Fruit fly (Drosophila melanogaster) whole organism, prepupa: ENCODE results near the gene Targ3.

Source experiments
- Blimp-1 ChIP-seq: fragments of 200-800 bp; sonication (Bioruptor generic); optimal IDR thresholded peaks from 3 replicates; lab custom pipeline; 2017; ENCODE audit warnings: missing biosample characterization, missing genetic modification characterization, mild to moderate bottlenecking, moderate library complexity, missing genetic modification reagents
- CG10669 ChIP-seq: fragments of 200-800 bp; sonication (Bioruptor generic); optimal IDR thresholded peaks from 3 replicates; lab custom pipeline; 2018; ENCODE audit warnings: missing biosample characterization, mild to moderate bottlenecking, missing genetic modification characterization, moderate library complexity
- CG11294 ChIP-seq: fragments of 200-800 bp; sonication (Bioruptor generic); IDR thresholded peaks from 2 replicates; pipeline ENCODE4 v1.3.6; 2022; ENCODE audit warnings: missing biosample characterization, missing genetic modification characterization
- CG11762 ChIP-seq: fragments of 200-800 bp; sonication (Bioruptor generic); optimal IDR thresholded peaks from 3 replicates; lab custom pipeline; 2016; ENCODE audit warnings: missing biosample characterization, missing genetic modification characterization; ENCODE audit not compliant: insufficient read depth
- CG11902 ChIP-seq: fragments of 200-800 bp; sonication (Bioruptor generic); optimal IDR thresholded peaks from 3 replicates; lab custom pipeline; 2016; ENCODE audit warnings: missing biosample characterization, missing genetic modification characterization
- CG15336 ChIP-seq: fragments of 200-800 bp; sonication (Bioruptor generic); IDR thresholded peaks from 2 replicates; pipeline ENCODE4 v1.3.6; 2022; ENCODE audit warnings: missing biosample characterization, missing genetic modification characterization
- CG1621 ChIP-seq: fragments of 200-800 bp; sonication (Bioruptor generic); optimal IDR thresholded peaks from 3 replicates; lab custom pipeline; 2018; ENCODE audit warnings: missing biosample characterization, mild to moderate bottlenecking, missing genetic modification characterization
- CG16779 ChIP-seq: fragments of 200-800 bp; sonication (Bioruptor generic); optimal IDR thresholded peaks from 3 replicates; lab custom pipeline; 2017; ENCODE audit warnings: missing biosample characterization, mild to moderate bottlenecking, missing genetic modification characterization
- CG3032 ChIP-seq: fragments of 200-800 bp; optimal IDR thresholded peaks from 2 replicates; lab custom pipeline; 2019; ENCODE audit warnings: missing biosample characterization, mild to moderate bottlenecking, missing genetic modification characterization, moderate library complexity
- CG34406 ChIP-seq: fragments of 200-800 bp; sonication (Bioruptor generic); optimal IDR thresholded peaks from 3 replicates; lab custom pipeline; 2016; ENCODE audit warnings: missing biosample characterization, missing genetic modification characterization
- CG3919 ChIP-seq: fragments of 200-800 bp; sonication (Bioruptor generic); optimal IDR thresholded peaks from 3 replicates; lab custom pipeline; 2016; ENCODE audit warnings: missing biosample characterization, missing genetic modification characterization
- CG4318 ChIP-seq: fragments of 200-800 bp; sonication (Bioruptor generic); optimal IDR thresholded peaks from 3 replicates; lab custom pipeline; 2017; ENCODE audit warnings: missing biosample characterization, mild to moderate bottlenecking, missing genetic modification characterization
- CG6163 ChIP-seq: fragments of 200-800 bp; sonication (Bioruptor generic); IDR thresholded peaks from 3 replicates; pipeline ENCODE4 v1.3.6; 2022; ENCODE audit warnings: missing biosample characterization, missing genetic modification characterization
- CG6276 ChIP-seq: fragments of 200-800 bp; sonication (Bioruptor generic); optimal IDR thresholded peaks from 2 replicates; lab custom pipeline; 2017; ENCODE audit warnings: missing biosample characterization, mild to moderate bottlenecking, missing genetic modification characterization
- CG6792 ChIP-seq: fragments of 200-800 bp; sonication (Bioruptor generic); optimal IDR thresholded peaks from 3 replicates; lab custom pipeline; 2016; ENCODE audit warnings: missing biosample characterization, missing genetic modification characterization
- CG6808 ChIP-seq: fragments of 200-800 bp; sonication (Bioruptor generic); optimal IDR thresholded peaks from 3 replicates; lab custom pipeline; 2017; ENCODE audit warnings: missing biosample characterization, missing genetic modification characterization, mild to moderate bottlenecking, moderate library complexity, missing genetic modification reagents
- CG6854 ChIP-seq: fragments of 200-800 bp; sonication (Bioruptor generic); optimal IDR thresholded peaks from 2 replicates; lab custom pipeline; 2017; ENCODE audit warnings: missing biosample characterization, mild to moderate bottlenecking, missing genetic modification characterization
- CG7368 ChIP-seq: fragments of 200-800 bp; sonication (Bioruptor generic); optimal IDR thresholded peaks from 3 replicates; lab custom pipeline; 2016; ENCODE audit warnings: missing biosample characterization, missing genetic modification characterization
- CG8119 ChIP-seq: fragments of 200-800 bp; sonication (Bioruptor generic); IDR thresholded peaks from 3 replicates; pipeline ENCODE4 v1.3.6; 2022; ENCODE audit warnings: missing biosample characterization, missing genetic modification characterization
- CG8319 ChIP-seq: fragments of 200-800 bp; sonication (Bioruptor generic); optimal IDR thresholded peaks from 3 replicates; lab custom pipeline; 2016; ENCODE audit warnings: missing biosample characterization, missing genetic modification characterization
- CG8632 ChIP-seq: fragments of 200-800 bp; sonication (Bioruptor generic); optimal IDR thresholded peaks from 3 replicates; lab custom pipeline; 2016; ENCODE audit warnings: missing biosample characterization, missing genetic modification characterization
- CG9139 ChIP-seq: fragments of 200-800 bp; sonication (Bioruptor generic); optimal IDR thresholded peaks from 3 replicates; lab custom pipeline; 2017; ENCODE audit warnings: missing biosample characterization, mild to moderate bottlenecking, missing genetic modification characterization
- Eip75B ChIP-seq: fragments of 200-800 bp; sonication (Bioruptor generic); optimal IDR thresholded peaks from 3 replicates; lab custom pipeline; 2016; ENCODE audit warnings: missing biosample characterization, missing genetic modification characterization
- Eip78C ChIP-seq: fragments of 200-800 bp; sonication (Bioruptor generic); peaks from one replicate; lab custom pipeline; 2016; ENCODE audit warnings: missing biosample characterization, missing genetic modification characterization
- Eip93F ChIP-seq: fragments of 200-800 bp; sonication (Bioruptor generic); optimal IDR thresholded peaks from 2 replicates; lab custom pipeline; 2016; ENCODE audit warnings: missing biosample characterization, mild to moderate bottlenecking, missing genetic modification characterization
- Ets21C ChIP-seq: fragments of 200-800 bp; sonication (Bioruptor generic); optimal IDR thresholded peaks from 3 replicates; lab custom pipeline; 2016; ENCODE audit warnings: missing biosample characterization, missing genetic modification characterization
- Ets96B ChIP-seq: fragments of 200-800 bp; optimal IDR thresholded peaks from 2 replicates; lab custom pipeline; 2019; ENCODE audit warnings: missing biosample characterization, mild to moderate bottlenecking, missing genetic modification characterization, moderate library complexity
- Gug ChIP-seq: fragments of 200-800 bp; sonication (Bioruptor generic); IDR thresholded peaks from 2 replicates; pipeline ENCODE4 v1.3.6; 2022; ENCODE audit warnings: missing biosample characterization, missing genetic modification characterization
- Hr38 ChIP-seq: sonication (Bioruptor generic); optimal IDR thresholded peaks from 2 replicates; lab custom pipeline; 2016; ENCODE audit warnings: missing biosample characterization, missing genetic modification characterization
- Hr39 ChIP-seq: fragments of 200-800 bp; sonication (Bioruptor generic); optimal IDR thresholded peaks from 2 replicates; lab custom pipeline; 2016; ENCODE audit warnings: missing biosample characterization, missing genetic modification characterization
- Hr4 ChIP-seq: fragments of 200-800 bp; sonication (Bioruptor generic); optimal IDR thresholded peaks from 3 replicates; lab custom pipeline; 2016; ENCODE audit warnings: missing biosample characterization, missing genetic modification characterization
- Lpt ChIP-seq: fragments of 200-800 bp; sonication (Bioruptor generic); optimal IDR thresholded peaks from 3 replicates; lab custom pipeline; 2016; ENCODE audit warnings: missing biosample characterization, missing genetic modification characterization
- Met ChIP-seq: fragments of 200-800 bp; sonication (Bioruptor generic); optimal IDR thresholded peaks from 3 replicates; lab custom pipeline; 2016; ENCODE audit warnings: missing biosample characterization, missing genetic modification characterization
- OdsH ChIP-seq: fragments of 200-800 bp; sonication (Bioruptor generic); optimal IDR thresholded peaks from 3 replicates; lab custom pipeline; 2016; ENCODE audit warnings: missing biosample characterization, missing genetic modification characterization
- Smox ChIP-seq: fragments of 200-800 bp; sonication (Bioruptor generic); optimal IDR thresholded peaks from 3 replicates; lab custom pipeline; 2016; ENCODE audit warnings: missing biosample characterization, missing genetic modification characterization
- Sox102F ChIP-seq: fragments of 200-800 bp; sonication (Bioruptor generic); optimal IDR thresholded peaks from 2 replicates; lab custom pipeline; 2016; ENCODE audit warnings: missing biosample characterization, mild to moderate bottlenecking, missing genetic modification characterization
- Sox14 ChIP-seq: fragments of 200-800 bp; sonication (Bioruptor generic); optimal IDR thresholded peaks from 3 replicates; lab custom pipeline; 2016; ENCODE audit warnings: missing biosample characterization, missing genetic modification characterization
- Sox15 ChIP-seq: fragments of 200-800 bp; sonication (Bioruptor generic); optimal IDR thresholded peaks from 3 replicates; lab custom pipeline; 2016; ENCODE audit warnings: missing biosample characterization, missing genetic modification characterization
- achi ChIP-seq: fragments of 200-800 bp; sonication (Bioruptor generic); optimal IDR thresholded peaks from 3 replicates; lab custom pipeline; 2016; ENCODE audit warnings: missing biosample characterization, missing genetic modification characterization
- acj6 ChIP-seq: fragments of 200-800 bp; sonication (Bioruptor generic); optimal IDR thresholded peaks from 3 replicates; lab custom pipeline; 2016; ENCODE audit warnings: missing biosample characterization, missing genetic modification characterization
- cyc ChIP-seq: fragments of 200-800 bp; sonication (Bioruptor generic); optimal IDR thresholded peaks from 3 replicates; lab custom pipeline; 2016; ENCODE audit warnings: missing biosample characterization, missing genetic modification characterization
- dac ChIP-seq: fragments of 200-800 bp; sonication (Bioruptor generic); optimal IDR thresholded peaks from 2 replicates; lab custom pipeline; 2017; ENCODE audit warnings: missing biosample characterization, mild to moderate bottlenecking, missing genetic modification characterization
- eg ChIP-seq: fragments of 200-800 bp; sonication (Bioruptor generic); IDR thresholded peaks from 3 replicates; pipeline ENCODE4 v1.3.6; 2022; ENCODE audit warnings: missing biosample characterization, missing genetic modification characterization
- fd59A ChIP-seq: fragments of 200-800 bp; sonication (Bioruptor generic); optimal IDR thresholded peaks from 2 replicates; lab custom pipeline; 2017; ENCODE audit warnings: missing biosample characterization, mild to moderate bottlenecking, missing genetic modification characterization, missing genetic modification reagents
- fd85E ChIP-seq: fragments of 200-800 bp; sonication (Bioruptor generic); optimal IDR thresholded peaks from 3 replicates; lab custom pipeline; 2016; ENCODE audit warnings: missing biosample characterization, missing genetic modification characterization
- fkh ChIP-seq: fragments of 200-800 bp; sonication (Bioruptor generic); optimal IDR thresholded peaks from 3 replicates; lab custom pipeline; 2017; ENCODE audit warnings: missing biosample characterization, mild to moderate bottlenecking, missing genetic modification characterization, moderate library complexity
- lz ChIP-seq: fragments of 200-800 bp; sonication (Bioruptor generic); optimal IDR thresholded peaks from 3 replicates; lab custom pipeline; 2016; ENCODE audit warnings: missing biosample characterization, missing genetic modification characterization
- net ChIP-seq: fragments of 200-800 bp; sonication (Bioruptor generic); optimal IDR thresholded peaks from 3 replicates; lab custom pipeline; 2016; ENCODE audit warnings: missing biosample characterization, missing genetic modification characterization
- salr ChIP-seq, 2 experiments: fragments of 200-800 bp; sonication (Bioruptor generic); optimal IDR thresholded peaks; 3 replicates each; lab custom pipeline; 2016 to 2018; ENCODE audit warnings: missing biosample characterization in 2 of 2, missing genetic modification characterization in 2 of 2, mild to moderate bottlenecking in 1 of 2
- spab ChIP-seq: fragments of 200-800 bp; sonication (Bioruptor generic); optimal IDR thresholded peaks from 2 replicates; lab custom pipeline; 2017; ENCODE audit warnings: missing biosample characterization, mild to moderate bottlenecking, missing genetic modification characterization, missing genetic modification reagents
- ss ChIP-seq, 2 experiments: fragments of 200-800 bp; sonication (Bioruptor generic); optimal IDR thresholded peaks; 2 replicates in 1 of 2; 3 replicates in 1 of 2; lab custom pipeline; 2017 to 2018; ENCODE audit warnings: mild to moderate bottlenecking in 2 of 2, missing biosample characterization in 2 of 2, missing genetic modification characterization in 2 of 2, moderate library complexity in 1 of 2
- svp ChIP-seq: fragments of 200-800 bp; sonication (Bioruptor generic); peaks from one replicate; lab custom pipeline; 2016; ENCODE audit warnings: missing biosample characterization, missing genetic modification characterization
- topi ChIP-seq: fragments of 200-800 bp; sonication (Bioruptor generic); optimal IDR thresholded peaks from 3 replicates; lab custom pipeline; 2016; ENCODE audit warnings: missing biosample characterization, missing genetic modification characterization
- vri ChIP-seq: fragments of 200-800 bp; sonication (Bioruptor generic); optimal IDR thresholded peaks from 3 replicates; lab custom pipeline; 2016; ENCODE audit warnings: missing biosample characterization, mild to moderate bottlenecking, missing genetic modification characterization

Gene Targ3

dm6 chr3L:21196563-21196962 lies at the start of gene Targ3, which contains the start of gene park:
Targ3 (plus strand) TSS chr3L:21196831.
park (minus strand) TSS chr3L:21196853.
- no peak for TF ChIP-seq CG11762 (GFP tag; lab: Kevin White, UChicago)
- TF ChIP-seq OdsH = peak; percentile 31
- no peak for TF ChIP-seq CG8632 (GFP tag; lab: Kevin White, UChicago)
- peak; percentile 30 for TF ChIP-seq Sox102F (GFP tag; lab: Kevin White, UChicago)
- no peak for TF ChIP-seq spab (GFP tag; lab: Kevin White, UChicago)
- peak; percentile 7 for TF ChIP-seq lz (GFP tag; lab: Kevin White, UChicago)
- TF ChIP-seq Sox14 = peak; percentile 40
- no peak for TF ChIP-seq CG6276 (GFP tag; lab: Kevin White, UChicago)
- no peak for TF ChIP-seq Lpt (GFP tag; lab: Kevin White, UChicago)
- TF ChIP-seq CG4318 (GFP tag; lab: Kevin White, UChicago) = no peak
- TF ChIP-seq net = peak; percentile 31
- no peak for TF ChIP-seq CG11902
- TF ChIP-seq Eip75B = no peak
- TF ChIP-seq CG10669 (GFP tag; lab: Kevin White, UChicago) = no peak
- TF ChIP-seq CG9139 = no peak
- no peak for TF ChIP-seq CG7368 (GFP tag; lab: Kevin White, UChicago)
- TF ChIP-seq eg = no peak
- no peak for TF ChIP-seq CG8119 (GFP tag; lab: Robert Waterston, UW)
- no peak for TF ChIP-seq ss (GFP tag; optimal IDR thresholded peaks at IDR 0.05; lab: Kevin White, UChicago)
- no peak for TF ChIP-seq Met (GFP tag; lab: Kevin White, UChicago)
- no peak for TF ChIP-seq CG16779 (tag; lab: Kevin White, UChicago)
- TF ChIP-seq Hr4 = peak; percentile 13
- no peak for TF ChIP-seq fd85E (GFP tag; lab: Kevin White, UChicago)
- TF ChIP-seq Sox15 (GFP tag; lab: Kevin White, UChicago) = no peak
- no peak for TF ChIP-seq Gug
- no peak for TF ChIP-seq Ets21C
- TF ChIP-seq CG6792 (GFP tag; lab: Kevin White, UChicago) = no peak
- TF ChIP-seq Hr38 = no peak
- TF ChIP-seq CG6808 (GFP tag; lab: Kevin White, UChicago) = no peak
- TF ChIP-seq CG11294 (GFP tag; lab: Robert Waterston, UW) = no peak
- TF ChIP-seq Blimp-1 (GFP tag; lab: Kevin White, UChicago) = no peak
- peak; percentile 12; the same call in 1 of the 3 replicates for TF ChIP-seq CG6163
- TF ChIP-seq Smox (GFP tag; lab: Kevin White, UChicago) = peak; percentile 24
- no peak for TF ChIP-seq dac
- no peak for TF ChIP-seq svp (GFP tag; lab: Kevin White, UChicago)
- no peak for TF ChIP-seq CG3919 (GFP tag; lab: Kevin White, UChicago)
- no peak for TF ChIP-seq CG3032 (tag; lab: Kevin White, UChicago)
- no peak for TF ChIP-seq cyc (GFP tag; lab: Kevin White, UChicago)
- peak; percentile 25 for TF ChIP-seq CG34406 (GFP tag; lab: Kevin White, UChicago)
- TF ChIP-seq Ets96B (tag; lab: Kevin White, UChicago) = no peak
- no peak for TF ChIP-seq fd59A
- no peak for TF ChIP-seq salr (GFP tag; optimal IDR thresholded peaks at IDR 0.05; lab: Kevin White, UChicago)
- TF ChIP-seq Eip78C (GFP tag; lab: Kevin White, UChicago) = peak; percentile 33
- TF ChIP-seq CG6854 (GFP tag; lab: Kevin White, UChicago) = no peak
- TF ChIP-seq Hr39 = peak; percentile 56
- TF ChIP-seq CG8319 (GFP tag; lab: Kevin White, UChicago) = no peak
- TF ChIP-seq vri = peak; percentile 43
- no peak for TF ChIP-seq Eip93F (GFP tag; lab: Kevin White, UChicago)
- TF ChIP-seq topi (GFP tag; lab: Kevin White, UChicago) = no peak
- TF ChIP-seq achi (GFP tag; lab: Kevin White, UChicago) = peak; percentile 22
- no peak for TF ChIP-seq CG15336 (GFP tag; lab: Robert Waterston, UW)
- peak; percentile 100 for TF ChIP-seq fkh (GFP tag; lab: Kevin White, UChicago)
- peak; percentile 39 for TF ChIP-seq acj6 (GFP tag; lab: Kevin White, UChicago)
- no peak for TF ChIP-seq CG1621 (tag; lab: Kevin White, UChicago)
